Fruit fly (Drosophila melanogaster) S2 (cell line): ENCODE data around the gene sip3.

Experiments used
- CG8478 ChIP-seq: fragments of >200 bp; optimal IDR thresholded peaks from 2 replicates; lab custom pipeline; 2018
- CTCF ChIP-seq, 2 experiments: fragments of >200 bp; optimal IDR thresholded peaks; 2 replicates each; lab custom pipeline; 2018

dm6 chr3R:31725486-31726227 lies 46.4 kb upstream of the sip3 start:
- no peak for TF ChIP-seq CG8478 (lab: Kevin White, UChicago)
- TF ChIP-seq CTCF (optimal IDR thresholded peaks at IDR 0.05; lab: Kevin White, UChicago) = no peak
